Worm (Caenorhabditis elegans): ENCODE measurements around the gene inx-2.

DNA sequence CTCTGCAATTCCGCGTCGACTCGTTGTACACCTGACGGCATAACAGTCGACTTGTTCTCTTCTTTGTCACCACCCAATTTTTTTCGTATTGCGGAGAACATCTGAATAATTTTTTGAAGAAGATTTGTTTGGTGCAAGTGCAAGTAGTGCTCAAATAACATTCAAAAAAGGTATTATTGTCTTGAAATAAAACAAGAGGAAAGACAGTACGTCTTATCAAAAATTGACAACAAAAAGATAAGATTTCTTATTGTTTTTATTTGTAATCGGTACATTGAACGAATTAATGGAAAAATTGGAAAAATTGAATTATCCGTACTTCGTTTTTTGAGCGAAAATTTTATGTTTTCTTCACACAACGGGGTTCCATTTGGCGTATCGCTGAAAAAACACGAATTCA lies 9.2 kb upstream of the inx-2 start, which contains the start of gene F08G12.1:
- TF ChIP-seq flt-1 (GFP tag; IDR thresholded peaks at IDR 0.05) (no peak), ref-1 (GFP tag; conservative IDR thresholded peaks at IDR 0.05) (no peak), med-1 (GFP tag; optimal IDR thresholded peaks at IDR 0.05; ENCODE audit: insufficient read depth) (no peak), tab-1 (GFP tag; IDR thresholded peaks at IDR 0.05) (no peak), cog-1 (tag; optimal IDR thresholded peaks at IDR 0.05) (no peak), T22C8.4 (GFP tag; IDR thresholded peaks at IDR 0.05) (no peak)

Data from whole organism, midembryonic.